Fruit fly (Drosophila melanogaster): ENCODE results near the gene Gat.

Gat gene

DNA sequence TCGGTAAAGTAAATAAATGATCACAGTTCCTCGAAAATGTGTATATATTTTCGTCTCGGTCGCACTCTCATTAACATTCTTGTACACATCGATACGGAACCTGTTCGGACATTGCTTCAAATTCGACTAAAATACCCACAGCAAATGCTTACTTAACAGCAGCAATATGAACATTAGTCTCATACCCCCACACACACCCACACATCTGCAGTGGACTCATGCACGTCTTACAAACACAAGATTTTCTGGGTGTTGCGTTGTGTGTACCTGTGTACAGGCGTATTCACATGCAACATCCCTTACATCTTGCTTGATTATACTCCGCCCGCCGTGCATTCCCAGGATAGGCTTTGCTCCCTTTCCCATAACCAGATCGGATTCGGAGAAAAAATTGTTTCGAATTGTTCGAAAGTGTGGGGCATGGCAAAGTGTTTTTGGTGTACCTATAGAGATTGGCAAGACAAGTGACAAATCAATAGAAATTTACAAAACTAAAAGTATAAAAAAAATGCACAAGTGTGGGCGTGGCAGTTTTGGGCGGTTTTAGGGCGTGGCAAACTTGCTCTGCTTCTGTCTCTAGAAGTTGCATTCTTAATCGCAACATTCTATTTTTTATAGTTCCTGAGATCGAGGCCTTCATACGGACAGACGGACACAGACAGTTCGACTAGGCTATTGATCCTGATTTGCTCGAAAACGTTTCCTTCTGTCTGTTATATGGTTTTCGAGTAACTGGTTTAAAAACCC is 3.4 kb upstream of the Gat start, which contains the start of gene mav (continued):
- TF ChIP-seq dysf (GFP tag; IDR thresholded peaks at IDR 0.05) (no peak), CG31365 (tag; optimal IDR thresholded peaks at IDR 0.05) (no peak), insv (GFP tag; optimal IDR thresholded peaks at IDR 0.05) (peak in 1 of 2 experiments; percentile 32), CG10209 (GFP tag; optimal IDR thresholded peaks at IDR 0.05) (no peak), CG10321 (GFP tag; IDR thresholded peaks at IDR 0.05) (peak; percentile 49; the same call in 1 of the 2 replicates), wek (GFP tag; optimal IDR thresholded peaks at IDR 0.05) (peak; percentile 39), pfk (GFP tag; optimal IDR thresholded peaks at IDR 0.05) (peak; percentile 9), CG8290 (GFP tag; optimal IDR thresholded peaks at IDR 0.05) (no peak), CG8290 (tag; optimal IDR thresholded peaks at IDR 0.05) (peak in 1 of 2 experiments; percentile 62), Atf-2 (GFP tag; optimal IDR thresholded peaks at IDR 0.05) (no peak), CG7928 (GFP tag; optimal IDR thresholded peaks at IDR 0.05) (no peak), seq (GFP tag; IDR thresholded peaks at IDR 0.05) (no peak), dmrt11E (tag; optimal IDR thresholded peaks at IDR 0.05) (no peak), CG14050 (GFP tag; IDR thresholded peaks at IDR 0.05) (no peak), crc (GFP tag; optimal IDR thresholded peaks at IDR 0.05) (no peak), CG5180 (GFP tag; optimal IDR thresholded peaks at IDR 0.05) (peak; percentile 84), Atf3 (GFP tag; optimal IDR thresholded peaks at IDR 0.05) (no peak), yki (optimal IDR thresholded peaks at IDR 0.05) (no peak), Ets97D (GFP tag; optimal IDR thresholded peaks at IDR 0.05) (no peak), pnt (GFP tag; optimal IDR thresholded peaks at IDR 0.05) (no peak), CG7357 (GFP tag; IDR thresholded peaks at IDR 0.05) (no peak), Pdp1 (GFP tag; optimal IDR thresholded peaks at IDR 0.05) (peak in 1 of 2 experiments; percentile 90), cg (GFP tag; optimal IDR thresholded peaks at IDR 0.05) (peak; percentile 88), D19A (tag; optimal IDR thresholded peaks at IDR 0.05) (peak; percentile 13), CG17359 (tag; optimal IDR thresholded peaks at IDR 0.05) (peak; percentile 0), CG11398 (GFP tag; optimal IDR thresholded peaks at IDR 0.05) (no peak), CG13894 (tag; optimal IDR thresholded peaks at IDR 0.05) (peak; percentile 49), odd (GFP tag; optimal IDR thresholded peaks at IDR 0.05) (peak; percentile 38), Ptx1 (GFP tag; IDR thresholded peaks at IDR 0.05) (no peak), Dp (GFP tag; optimal IDR thresholded peaks at IDR 0.05) (no peak)

DNA sequence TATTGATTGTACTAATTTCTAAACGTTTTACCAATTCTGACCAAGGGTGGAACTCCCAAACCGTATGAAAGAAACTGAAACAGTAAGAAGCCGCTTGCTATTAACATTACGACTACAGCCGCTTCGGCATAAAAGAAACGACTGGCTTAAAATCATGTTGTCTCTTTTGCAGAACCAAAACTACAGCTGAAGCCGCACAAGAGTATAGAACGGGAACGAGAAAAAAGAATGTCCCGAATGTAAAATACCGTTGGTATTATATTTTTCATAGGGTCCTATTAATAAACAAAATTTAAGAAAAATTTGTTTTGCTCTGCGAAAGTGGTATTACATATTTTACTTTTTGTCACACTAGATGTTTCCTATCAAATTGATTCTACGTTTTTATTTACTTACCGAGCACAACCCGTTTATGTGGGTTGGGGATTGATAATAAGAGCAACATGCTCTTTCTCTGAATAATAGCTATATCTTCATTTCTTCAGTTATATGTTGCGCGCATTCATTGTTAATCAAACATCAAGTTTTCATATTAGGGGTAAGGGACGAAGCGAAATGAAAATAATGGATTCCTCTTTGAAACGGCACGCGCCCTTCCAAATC is 17.0 kb downstream of the Gat start, which contains the start of gene Ekar:
TSS of gene Ekar (minus strand) at position 143 of the 603 bp plus-strand sequence.
- TF ChIP-seq E2f2 (GFP tag; IDR thresholded peaks at IDR 0.05) (0 out of 2 replicates have a peak, but pooled peaks have one; percentile 13), Gsc (GFP tag; IDR thresholded peaks at IDR 0.05) (no peak), CG2199 (GFP tag; IDR thresholded peaks at IDR 0.05) (peak; percentile 90), CG11723 (GFP tag; optimal IDR thresholded peaks at IDR 0.05) (peak; percentile 28), wek (GFP tag; optimal IDR thresholded peaks at IDR 0.05) (peak; percentile 32), peb (GFP tag; IDR thresholded peaks at IDR 0.05) (no peak), CG17802 (tag; optimal IDR thresholded peaks at IDR 0.05) (peak; percentile 77), stwl (tag; optimal IDR thresholded peaks at IDR 0.05) (peak; percentile 3), Med (GFP tag) (peak; percentile 50), CG2116 (GFP tag; optimal IDR thresholded peaks at IDR 0.05) (no peak), gfzf (GFP tag; optimal IDR thresholded peaks at IDR 0.05) (peak; percentile 14), CG30020 (tag; optimal IDR thresholded peaks at IDR 0.05) (peak; percentile 91)

Data from whole organism, embryonic.